Fruit fly (Drosophila melanogaster) whole organism, embryonic: ENCODE results near the gene Cdc16.

Experiments used
- ATbp ChIP-seq: fragments of 200-800 bp; sonication (Bioruptor generic); optimal IDR thresholded peaks from 2 replicates; lab custom pipeline; 2017; ENCODE audit warnings: missing biosample characterization, mild to moderate bottlenecking, missing genetic modification characterization, missing genetic modification reagents
- Adf1 ChIP-seq: fragments of 200-800 bp; sonication (Bioruptor generic); IDR thresholded peaks from 2 replicates; pipeline ENCODE4 v1.3.6; 2022; ENCODE audit warnings: missing biosample characterization, missing genetic modification characterization
- Atf3 ChIP-seq: fragments of 200-800 bp; sonication (Bioruptor generic); optimal IDR thresholded peaks from 3 replicates; lab custom pipeline; 2016; ENCODE audit warnings: missing biosample characterization, missing genetic modification characterization
- Atf6 ChIP-seq: fragments of 200-800 bp; sonication (Bioruptor generic); IDR thresholded peaks from 2 replicates; pipeline ENCODE4 v1.3.6; 2022; ENCODE audit warnings: missing biosample characterization, missing genetic modification characterization
- B-H2 ChIP-seq: fragments of 200-800 bp; sonication (Bioruptor generic); optimal IDR thresholded peaks from 2 replicates; lab custom pipeline; 2018; ENCODE audit warnings: missing biosample characterization, mild to moderate bottlenecking, missing genetic modification characterization
- Blimp-1 ChIP-seq: fragments of 200-800 bp; sonication (Bioruptor generic); optimal IDR thresholded peaks from 3 replicates; lab custom pipeline; 2018; ENCODE audit warnings: missing biosample characterization, missing genetic modification characterization, mild to moderate bottlenecking, moderate library complexity, missing genetic modification reagents
- CG1024 ChIP-seq: fragments of 200-800 bp; sonication (Bioruptor generic); IDR thresholded peaks from 2 replicates; pipeline ENCODE4 v1.3.6; 2022; ENCODE audit warnings: missing biosample characterization, missing genetic modification characterization
- CG10654 ChIP-seq: fragments of 200-800 bp; sonication (Bioruptor generic); optimal IDR thresholded peaks from 2 replicates; lab custom pipeline; 2016; ENCODE audit warnings: missing biosample characterization, missing genetic modification characterization
- CG12219 ChIP-seq: fragments of 200-800 bp; sonication (Bioruptor generic); optimal IDR thresholded peaks from 3 replicates; lab custom pipeline; 2018; ENCODE audit warnings: missing biosample characterization, mild to moderate bottlenecking, missing genetic modification characterization
- CG15073 ChIP-seq: fragments of 200-800 bp; sonication (Bioruptor generic); optimal IDR thresholded peaks from 2 replicates; lab custom pipeline; 2016; ENCODE audit warnings: missing biosample characterization, missing genetic modification characterization
- CG15601 ChIP-seq: fragments of 200-800 bp; sonication (Bioruptor generic); optimal IDR thresholded peaks from 3 replicates; lab custom pipeline; 2019; ENCODE audit warnings: missing biosample characterization, mild to moderate bottlenecking, missing genetic modification characterization, moderate library complexity
- CG16779 ChIP-seq: fragments of 200-800 bp; sonication (Bioruptor generic); IDR thresholded peaks from 2 replicates; pipeline ENCODE4 v1.3.6; 2022; ENCODE audit warnings: missing biosample characterization, missing genetic modification characterization
- CG2712 ChIP-seq: fragments of 200-800 bp; optimal IDR thresholded peaks from 3 replicates; lab custom pipeline; 2019; ENCODE audit warnings: missing biosample characterization, mild to moderate bottlenecking, missing genetic modification characterization, moderate library complexity
- CG33213 ChIP-seq: fragments of 200-800 bp; sonication (Bioruptor generic); optimal IDR thresholded peaks from 3 replicates; lab custom pipeline; 2016; ENCODE audit warnings: missing biosample characterization, missing genetic modification characterization
- CG3726 ChIP-seq: fragments of 200-800 bp; sonication (Bioruptor generic); IDR thresholded peaks from 3 replicates; pipeline ENCODE4, ENCODE4 v1.3.6; 2022; ENCODE audit warnings: missing biosample characterization, missing genetic modification characterization
- CG4360 ChIP-seq: fragments of 200-800 bp; sonication (Bioruptor generic); IDR thresholded peaks from 2 replicates; pipeline ENCODE4 v1.3.6; 2022; ENCODE audit warnings: missing biosample characterization, missing genetic modification characterization
- CG6791 ChIP-seq: fragments of 200-800 bp; sonication (Bioruptor generic); IDR thresholded peaks from 3 replicates; pipeline ENCODE4 v1.3.6; 2022; ENCODE audit warnings: missing biosample characterization, missing genetic modification characterization; ENCODE audit not compliant: partially characterized antibody
- CG7786 ChIP-seq: fragments of 200-800 bp; sonication (Bioruptor generic); optimal IDR thresholded peaks from 2 replicates; lab custom pipeline; 2016; ENCODE audit warnings: missing biosample characterization, missing genetic modification characterization
- CG8765 ChIP-seq: fragments of 200-800 bp; sonication (Bioruptor generic); IDR thresholded peaks from 2 replicates; pipeline ENCODE4 v1.3.6; 2022; ENCODE audit warnings: missing biosample characterization, missing genetic modification characterization
- CG9215 ChIP-seq: fragments of 200-800 bp; sonication (Bioruptor generic); IDR thresholded peaks from 2 replicates; pipeline ENCODE4 v1.3.6; 2022; ENCODE audit warnings: missing biosample characterization, missing genetic modification characterization
- CG9437 ChIP-seq: fragments of 200-800 bp; sonication (Bioruptor generic); optimal IDR thresholded peaks from 2 replicates; lab custom pipeline; 2018; ENCODE audit warnings: missing biosample characterization, mild to moderate bottlenecking, missing genetic modification characterization
- CG9727 ChIP-seq: fragments of 200-800 bp; sonication (Bioruptor generic); optimal IDR thresholded peaks from 3 replicates; lab custom pipeline; 2017; ENCODE audit warnings: missing biosample characterization, mild to moderate bottlenecking, missing genetic modification characterization
- D19B ChIP-seq: fragments of 200-800 bp; sonication (Bioruptor generic); optimal IDR thresholded peaks from 2 replicates; lab custom pipeline; 2017; ENCODE audit warnings: missing biosample characterization, mild to moderate bottlenecking, missing genetic modification characterization
- Deaf1 ChIP-seq: fragments of 200-800 bp; optimal IDR thresholded peaks from 3 replicates; lab custom pipeline; 2019; ENCODE audit warnings: missing biosample characterization, mild to moderate bottlenecking, missing genetic modification characterization, moderate library complexity
- Dp ChIP-seq: fragments of 200-800 bp; sonication (Bioruptor generic); optimal IDR thresholded peaks from 2 replicates; lab custom pipeline; 2018; ENCODE audit warnings: missing biosample characterization, mild to moderate bottlenecking, missing genetic modification characterization, moderate library complexity
- Ets97D ChIP-seq: fragments of 200-800 bp; sonication (Bioruptor generic); optimal IDR thresholded peaks from 3 replicates; lab custom pipeline; 2016; ENCODE audit warnings: missing biosample characterization, missing genetic modification characterization
- GATAe ChIP-seq: fragments of 200-800 bp; sonication (Bioruptor generic); conservative IDR thresholded peaks from 2 replicates; pipeline ENCODE4 v1.3.6; 2022; ENCODE audit warnings: missing biosample characterization, missing genetic modification characterization
- HmgZ ChIP-seq: fragments of 200-800 bp; sonication (Bioruptor generic); optimal IDR thresholded peaks from 2 replicates; lab custom pipeline; 2018; ENCODE audit warnings: missing biosample characterization, mild to moderate bottlenecking, missing genetic modification characterization
- Lim3 ChIP-seq: fragments of 200-800 bp; sonication (Bioruptor generic); IDR thresholded peaks from 2 replicates; pipeline ENCODE4 v1.3.6; 2022; ENCODE audit warnings: missing biosample characterization, missing genetic modification characterization
- NC2β ChIP-seq: fragments of 200-800 bp; sonication (Bioruptor generic); optimal IDR thresholded peaks from 2 replicates; lab custom pipeline; 2016; ENCODE audit warnings: missing biosample characterization, missing genetic modification characterization
- Trl ChIP-seq, 3 experiments: fragments of >200 bp in 2 of 3; fragments of 200-800 bp in 1 of 3; sonication (Bioruptor generic) in 1 of 3; optimal IDR thresholded peaks; 2 replicates in 1 of 3; 3 replicates in 2 of 3; lab custom pipeline; 2016 to 2017; ENCODE audit warnings: missing biosample characterization in 1 of 3, missing genetic modification characterization in 1 of 3
- Xbp1 ChIP-seq: fragments of 200-800 bp; sonication (Bioruptor generic); optimal IDR thresholded peaks from 3 replicates; lab custom pipeline; 2016; ENCODE audit warnings: missing biosample characterization, mild to moderate bottlenecking, missing genetic modification characterization
- amos ChIP-seq: fragments of 200-800 bp; sonication (Bioruptor generic); IDR thresholded peaks from 2 replicates; pipeline ENCODE4 v1.3.6; 2022; ENCODE audit warnings: missing biosample characterization, missing genetic modification characterization; ENCODE audit not compliant: partially characterized antibody
- ci ChIP-seq: fragments of 200-800 bp; sonication (Bioruptor generic); IDR thresholded peaks from 3 replicates; pipeline ENCODE4 v1.3.6; 2022; ENCODE audit warnings: missing biosample characterization, missing genetic modification characterization
- dati ChIP-seq: fragments of 200-800 bp; sonication (Bioruptor generic); IDR thresholded peaks from 2 replicates; pipeline ENCODE4 v1.3.6; 2022; ENCODE audit warnings: missing biosample characterization, missing genetic modification characterization
- grn ChIP-seq: fragments of 200-800 bp; sonication (Bioruptor generic); optimal IDR thresholded peaks from 3 replicates; lab custom pipeline; 2017; ENCODE audit warnings: missing biosample characterization, missing genetic modification characterization
- gro ChIP-seq: fragments of 200-800 bp; sonication (Bioruptor generic); optimal IDR thresholded peaks from 2 replicates; lab custom pipeline; 2016; ENCODE audit warnings: missing biosample characterization, missing genetic modification characterization
- hb ChIP-seq: fragments of 200-800 bp; sonication (Bioruptor generic); IDR thresholded peaks from 3 replicates; pipeline ENCODE4 v1.3.6; 2022; ENCODE audit warnings: missing biosample characterization, missing genetic modification characterization; ENCODE audit not compliant: partially characterized antibody
- hkb ChIP-seq, 2 experiments: fragments of 200-800 bp in 1 of 2; fragments of >200 bp in 1 of 2; sonication (Bioruptor generic) in 1 of 2; IDR thresholded peaks in 1 of 2; optimal IDR thresholded peaks in 1 of 2; 2 replicates each; pipeline versions ENCODE4 v1.3.6 to Lab custom; 2017 to 2022; ENCODE audit warnings: missing biosample characterization in 1 of 2, missing genetic modification characterization in 1 of 2
- jumu ChIP-seq: fragments of 200-800 bp; sonication (Bioruptor generic); optimal IDR thresholded peaks from 3 replicates; lab custom pipeline; 2016; ENCODE audit warnings: missing biosample characterization, missing genetic modification characterization
- kah ChIP-seq: fragments of 200-800 bp; sonication (Bioruptor generic); optimal IDR thresholded peaks from 2 replicates; lab custom pipeline; 2018; ENCODE audit warnings: missing biosample characterization, mild to moderate bottlenecking, missing genetic modification characterization
- nerfin-1 ChIP-seq: fragments of 200-800 bp; sonication (Bioruptor generic); optimal IDR thresholded peaks from 3 replicates; lab custom pipeline; 2019; ENCODE audit warnings: missing biosample characterization, mild to moderate bottlenecking, missing genetic modification characterization, moderate library complexity
- nerfin-2 ChIP-seq: fragments of 200-800 bp; sonication (Bioruptor generic); IDR thresholded peaks from 2 replicates; pipeline ENCODE4 v1.3.6; 2022; ENCODE audit warnings: missing biosample characterization, missing genetic modification characterization; ENCODE audit not compliant: partially characterized antibody
- onecut ChIP-seq: fragments of 200-800 bp; sonication (Bioruptor generic); IDR thresholded peaks from 2 replicates; pipeline ENCODE4 v1.3.6; 2022; ENCODE audit warnings: missing biosample characterization, missing genetic modification characterization
- pros ChIP-seq: fragments of 200-800 bp; sonication (Bioruptor generic); optimal IDR thresholded peaks from 3 replicates; lab custom pipeline; 2019; ENCODE audit warnings: missing biosample characterization, mild to moderate bottlenecking, missing genetic modification characterization, moderate library complexity
- pum ChIP-seq: fragments of 200-800 bp; sonication (Bioruptor generic); optimal IDR thresholded peaks from 2 replicates; lab custom pipeline; 2016; ENCODE audit warnings: missing biosample characterization, missing genetic modification characterization
- row ChIP-seq: fragments of 200-800 bp; sonication (Bioruptor generic); IDR thresholded peaks from 3 replicates; pipeline ENCODE4 v1.3.6; 2022; ENCODE audit warnings: missing biosample characterization, missing genetic modification characterization
- sob ChIP-seq: fragments of 200-800 bp; sonication (Bioruptor generic); IDR thresholded peaks from 2 replicates; pipeline ENCODE4 v1.3.6; 2022; ENCODE audit warnings: missing biosample characterization, missing genetic modification characterization
- tin ChIP-seq: fragments of 200-800 bp; sonication (Bioruptor generic); optimal IDR thresholded peaks from 3 replicates; lab custom pipeline; 2016; ENCODE audit warnings: missing biosample characterization, missing genetic modification characterization
- vfl ChIP-seq: fragments of 200-800 bp; sonication (Bioruptor generic); optimal IDR thresholded peaks from 2 replicates; lab custom pipeline; 2016; ENCODE audit warnings: missing biosample characterization, missing genetic modification characterization

Gene Cdc16

DNA sequence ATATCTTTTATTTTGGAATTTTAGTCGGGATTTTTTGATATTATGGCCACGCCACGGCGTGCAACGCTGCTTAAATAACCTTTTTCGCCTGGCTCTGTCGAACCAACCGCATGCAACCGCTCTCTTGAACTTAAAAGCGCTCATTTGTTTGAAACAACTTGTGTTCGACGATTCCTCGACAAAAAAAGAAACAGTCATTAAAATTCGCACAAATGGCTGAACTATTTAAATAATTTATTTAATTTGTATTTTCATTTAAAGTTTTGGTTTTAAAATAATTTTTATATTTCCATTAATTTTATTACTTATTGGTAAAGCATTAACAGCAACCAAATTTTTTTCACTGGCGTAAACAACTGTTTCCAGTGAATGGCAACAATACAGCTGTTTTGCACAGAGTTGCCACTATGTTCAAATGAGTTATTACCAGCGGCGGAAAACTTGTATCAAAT, at the start of gene Cdc16, which contains the start of gene orb:
Cdc16 (plus strand) TSS at position 396 of the 452 bp plus-strand sequence.
orb (minus strand) TSS at position 51 of the 452 bp plus-strand sequence.
- TF ChIP-seq GATAe: no peak; the same call in 1 of the 2 replicates
- TF ChIP-seq Atf3: peak; percentile 52
- no peak; the same call in 1 of the 2 replicates for TF ChIP-seq Lim3 (GFP tag; lab: Robert Waterston, UW)
- TF ChIP-seq tin (GFP tag; lab: Kevin White, UChicago): peak; percentile 93
- TF ChIP-seq HmgZ (tag; lab: Kevin White, UChicago): peak; percentile 91
- peak; percentile 51 for TF ChIP-seq CG7786
- peak; percentile 73 for TF ChIP-seq Adf1
- TF ChIP-seq Atf6 (GFP tag; lab: Robert Waterston, UW): peak; percentile 91
- peak; percentile 74 for TF ChIP-seq CG9437 (GFP tag; lab: Kevin White, UChicago)
- TF ChIP-seq CG16779 (GFP tag; lab: Robert Waterston, UW): peak; percentile 86
- TF ChIP-seq nerfin-2 (GFP tag; lab: Robert Waterston, UW): no peak
- TF ChIP-seq CG33213 (GFP tag; lab: Kevin White, UChicago): peak; percentile 35
- no peak for TF ChIP-seq amos (GFP tag; lab: Robert Waterston, UW)
- peak; percentile 94 for TF ChIP-seq CG2712 (tag; lab: Kevin White, UChicago)
- TF ChIP-seq CG9727: peak; percentile 88
- peak; percentile 95 for TF ChIP-seq Xbp1
- TF ChIP-seq dati (GFP tag; lab: Robert Waterston, UW): peak; percentile 74; the same call in 1 of the 2 replicates
- TF ChIP-seq pros (GFP tag; lab: Kevin White, UChicago): peak; percentile 13
- peak; percentile 36 for TF ChIP-seq CG15073
- no peak for TF ChIP-seq CG6791 (GFP tag; lab: Robert Waterston, UW)
- TF ChIP-seq grn (GFP tag; lab: Kevin White, UChicago): peak; percentile 4
- peak; percentile 54 for TF ChIP-seq gro (GFP tag; lab: Kevin White, UChicago)
- TF ChIP-seq Ets97D (GFP tag; lab: Kevin White, UChicago): peak; percentile 63
- peak; percentile 78 for TF ChIP-seq CG3726 (GFP tag; lab: Robert Waterston, UW)
- TF ChIP-seq hkb (optimal IDR thresholded peaks at IDR 0.05; lab: Kevin White, UChicago): no peak
- TF ChIP-seq hkb (GFP tag; IDR thresholded peaks at IDR 0.05; lab: Robert Waterston, UW): peak; percentile 94
- TF ChIP-seq hb: no peak
- TF ChIP-seq pum: peak; percentile 66
- peak; percentile 70 for TF ChIP-seq vfl (GFP tag; lab: Kevin White, UChicago)
- TF ChIP-seq CG8765 (GFP tag; lab: Robert Waterston, UW): peak; percentile 78; the same call in 1 of the 2 replicates
- peak; percentile 64 for TF ChIP-seq kah
- TF ChIP-seq ATbp (GFP tag; lab: Kevin White, UChicago): peak; percentile 80
- peak; percentile 93 for TF ChIP-seq ci
- peak; percentile 92 for TF ChIP-seq CG15601 (tag; lab: Kevin White, UChicago)
- peak; percentile 93 for TF ChIP-seq Blimp-1 (GFP tag; lab: Kevin White, UChicago)
- TF ChIP-seq CG12219 (GFP tag; lab: Kevin White, UChicago): peak; percentile 76
- peak; percentile 90 for TF ChIP-seq B-H2 (GFP tag; lab: Kevin White, UChicago)
- TF ChIP-seq CG10654 (GFP tag; lab: Kevin White, UChicago): peak; percentile 89
- peak; percentile 96 for TF ChIP-seq sob (GFP tag; lab: Robert Waterston, UW)
- TF ChIP-seq CG9215 (GFP tag; lab: Robert Waterston, UW): peak; percentile 83
- TF ChIP-seq Deaf1 (tag; lab: Kevin White, UChicago): peak; percentile 79
- TF ChIP-seq CG4360 (GFP tag; lab: Robert Waterston, UW): peak; percentile 42
- peak; percentile 84 for TF ChIP-seq nerfin-1
- TF ChIP-seq D19B: peak; percentile 75
- TF ChIP-seq Dp (GFP tag; lab: Kevin White, UChicago): peak; percentile 51
- TF ChIP-seq row (GFP tag; lab: Robert Waterston, UW): peak; percentile 96
- peak; percentile 64 for TF ChIP-seq CG1024
- peak; percentile 81 for TF ChIP-seq onecut (GFP tag; lab: Robert Waterston, UW)
- TF ChIP-seq Trl (optimal IDR thresholded peaks at IDR 0.05; lab: Kevin White, UChicago): peak; percentile 52 to 59
- TF ChIP-seq Trl (GFP tag; optimal IDR thresholded peaks at IDR 0.05; lab: Kevin White, UChicago): peak; percentile 63
- TF ChIP-seq NC2β (GFP tag; lab: Kevin White, UChicago): peak; percentile 59
- TF ChIP-seq jumu (GFP tag; lab: Kevin White, UChicago): no peak
